Worm (Caenorhabditis elegans) whole organism, L4/young adult: ENCODE data around the gene semo-1.

Experiments used
- W03F9.2 ChIP-seq: fragments of 150-350 bp; optimal IDR thresholded peaks from 2 replicates; lab custom pipeline; 2014; ENCODE audit warnings: missing biosample characterization, missing genetic modification characterization
- dao-5 ChIP-seq: sonication (generic microtip); optimal IDR thresholded peaks from 2 replicates; lab custom pipeline; 2016; ENCODE audit warnings: missing genotype, missing genetic modification characterization, moderate library complexity, missing compliant biosample characterization
- him-1 ChIP-seq: sonication (generic microtip); optimal IDR thresholded peaks from 2 replicates; lab custom pipeline; 2016; ENCODE audit warnings: missing genotype, missing genetic modification reagents, missing genetic modification characterization, missing compliant biosample characterization

DNA sequence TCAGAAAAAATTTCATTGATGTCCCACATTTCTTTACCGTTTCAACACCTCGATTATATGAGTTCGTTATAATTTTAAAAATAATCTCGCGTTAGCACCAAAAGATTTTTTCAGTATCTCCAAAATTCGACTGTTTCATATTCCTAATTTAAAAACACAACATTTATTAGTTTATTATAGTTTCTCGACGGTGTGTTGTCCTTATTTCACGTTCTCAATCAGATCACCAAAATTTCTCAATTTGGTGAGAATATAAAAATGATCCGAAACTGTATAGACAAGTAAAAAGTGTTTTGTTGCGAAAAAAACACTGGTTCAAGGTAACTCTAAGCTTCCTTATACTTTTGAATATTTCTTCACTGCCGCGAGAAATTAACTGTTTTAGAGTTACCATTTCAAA, 42.3 kb upstream of the semo-1 start:
- no peak for TF ChIP-seq W03F9.2 (tag; lab: Kevin White, UChicago)
- TF ChIP-seq dao-5 (tag; lab: Kevin White, UChicago): no peak
- TF ChIP-seq him-1 (tag; lab: Kevin White, UChicago): no peak
